Worm (Caenorhabditis elegans): ENCODE measurements around the gene idpb-4.

The idpb-4 gene

ce11 chrII:8784235-8784928 is 47.0 kb upstream of the idpb-4 start:
- TF ChIP-seq snpc-1.2 (GFP tag; IDR thresholded peaks at IDR 0.05) (no peak), daf-16 (GFP tag; optimal IDR thresholded peaks at IDR 0.05) (no peak), daf-16 (tag; optimal IDR thresholded peaks at IDR 0.05) (peak; percentile 47), Y75B8A.6 (GFP tag; IDR thresholded peaks at IDR 0.05) (no peak), unc-130 (GFP tag; optimal IDR thresholded peaks at IDR 0.05) (no peak), cey-2 (tag; optimal IDR thresholded peaks at IDR 0.05; ENCODE audit: borderline replicate concordance, insufficient read depth) (no peak), mep-1 (tag; optimal IDR thresholded peaks at IDR 0.05) (peak; percentile 64), hmg-1.1 (GFP tag; IDR thresholded peaks at IDR 0.05) (peak; percentile 47; the same call in 1 of the 2 replicates), dmd-9 (GFP tag; IDR thresholded peaks at IDR 0.05) (no peak), daf-19 (GFP tag; conservative IDR thresholded peaks at IDR 0.05) (no peak), nhr-10 (tag; optimal IDR thresholded peaks at IDR 0.05) (no peak), ceh-32 (tag; optimal IDR thresholded peaks at IDR 0.05; ENCODE audit: poor library complexity) (no peak), spr-1 (tag; optimal IDR thresholded peaks at IDR 0.05) (no peak), daf-8 (GFP tag; IDR thresholded peaks at IDR 0.05) (no peak), vab-7 (GFP tag; IDR thresholded peaks at IDR 0.05) (no peak), mes-2 (tag; optimal IDR thresholded peaks at IDR 0.05; ENCODE audit: poor library complexity, severe bottlenecking) (peak; percentile 26), F10B5.3 (tag; optimal IDR thresholded peaks at IDR 0.05) (no peak), mdt-29 (GFP tag; IDR thresholded peaks at IDR 0.05) (no peak), nhr-102 (tag; optimal IDR thresholded peaks at IDR 0.05) (no peak), egl-43 (GFP tag; IDR thresholded peaks at IDR 0.05) (no peak), rbr-2 (tag; optimal IDR thresholded peaks at IDR 0.05) (peak; percentile 47), lin-1 (GFP tag; IDR thresholded peaks at IDR 0.05) (no peak), nhr-6 (tag; optimal IDR thresholded peaks at IDR 0.05) (no peak), ceh-20 (GFP tag; IDR thresholded peaks at IDR 0.05) (no peak), jun-1 (tag; optimal IDR thresholded peaks at IDR 0.05) (no peak), ztf-11 (tag; optimal IDR thresholded peaks at IDR 0.05) (no peak), nhr-76 (tag; optimal IDR thresholded peaks at IDR 0.05) (no peak), spr-3 (GFP tag; optimal IDR thresholded peaks at IDR 0.05) (no peak), unc-39 (tag; optimal IDR thresholded peaks at IDR 0.05) (no peak), aha-1 (tag) (peak; percentile 95), Y105C5A.15 (GFP tag; IDR thresholded peaks at IDR 0.05) (no peak), attf-4 (tag; optimal IDR thresholded peaks at IDR 0.05) (no peak), nhr-41 (GFP tag; IDR thresholded peaks at IDR 0.05) (no peak), D1046.2 (GFP tag; IDR thresholded peaks at IDR 0.05) (no peak), F44E2.7 (GFP tag; IDR thresholded peaks at IDR 0.05) (no peak), zag-1 (tag; optimal IDR thresholded peaks at IDR 0.05) (no peak), nhr-77 (tag; optimal IDR thresholded peaks at IDR 0.05) (no peak), nhr-48 (tag; optimal IDR thresholded peaks at IDR 0.05) (no peak), lin-39 (tag; optimal IDR thresholded peaks at IDR 0.05) (no peak), sdz-12 (GFP tag; optimal IDR thresholded peaks at IDR 0.05) (no peak), hlh-11 (tag; optimal IDR thresholded peaks at IDR 0.05) (peak; percentile 9), unc-62 (GFP tag; optimal IDR thresholded peaks at IDR 0.05 in 1 of 2) (peak in 1 of 2 experiments; percentile 85), unc-62 (tag; optimal IDR thresholded peaks at IDR 0.05) (no peak), lin-29 (GFP tag; IDR thresholded peaks at IDR 0.05) (no peak), madf-9 (GFP tag; conservative IDR thresholded peaks at IDR 0.05) (no peak), lim-7 (GFP tag; IDR thresholded peaks at IDR 0.05) (no peak), ces-1 (GFP tag; optimal IDR thresholded peaks at IDR 0.05) (no peak), Y5F2A.4 (GFP tag; optimal IDR thresholded peaks at IDR 0.05) (no peak), mxl-2 (GFP tag; conservative IDR thresholded peaks at IDR 0.05) (no peak), zfp-2 (tag; optimal IDR thresholded peaks at IDR 0.05) (no peak), ceh-82 (tag; optimal IDR thresholded peaks at IDR 0.05) (no peak), daf-12 (tag; optimal IDR thresholded peaks at IDR 0.05) (no peak)

Data from whole organism, L4 larva.